Fruit fly (Drosophila melanogaster): ENCODE data around the gene att-ORFB.

The att-ORFB gene

dm6 chr3R:20587630-20588479 lies 33.7 kb upstream of the att-ORFB start, which contains the start of gene Septin2:
Gene Septin2, minus strand, starts transcription at chr3R:20588356.
- no peak for TF ChIP-seq CG5204 (GFP tag; optimal IDR thresholded peaks at IDR 0.05)
- TF ChIP-seq CG33017 (tag; optimal IDR thresholded peaks at IDR 0.05), result peak; percentile 73
- TF ChIP-seq cnc (optimal IDR thresholded peaks at IDR 0.05), result no peak
- TF ChIP-seq ovo (GFP tag; optimal IDR thresholded peaks at IDR 0.05), result peak; percentile 38
- TF ChIP-seq kay (GFP tag; ENCODE audit: borderline replicate concordance), result no peak
- TF ChIP-seq pad (GFP tag; optimal IDR thresholded peaks at IDR 0.05), result peak; percentile 55
- peak; percentile 77 for TF ChIP-seq CG14711 (tag; optimal IDR thresholded peaks at IDR 0.05)
- no peak for TF ChIP-seq Hr96 (GFP tag; optimal IDR thresholded peaks at IDR 0.05)
- TF ChIP-seq toe (GFP tag; optimal IDR thresholded peaks at IDR 0.05), result no peak
- TF ChIP-seq Mnt (GFP tag; optimal IDR thresholded peaks at IDR 0.05), result peak; percentile 45
- TF ChIP-seq cic (GFP tag; optimal IDR thresholded peaks at IDR 0.05), result peak; percentile 33
- peak; percentile 75 for TF ChIP-seq Clk (GFP tag; optimal IDR thresholded peaks at IDR 0.05)
- TF ChIP-seq CG11617 (GFP tag; optimal IDR thresholded peaks at IDR 0.05), result peak; percentile 77
- TF ChIP-seq CG7045 (GFP tag; optimal IDR thresholded peaks at IDR 0.05), result peak; percentile 74
- TF ChIP-seq CG1620 (GFP tag; optimal IDR thresholded peaks at IDR 0.05), result peak; percentile 54
- TF ChIP-seq CG7101 (tag; optimal IDR thresholded peaks at IDR 0.05), result peak; percentile 77
- TF ChIP-seq bab1 (GFP tag; optimal IDR thresholded peaks at IDR 0.05), result peak; percentile 78
- TF ChIP-seq tj (GFP tag; optimal IDR thresholded peaks at IDR 0.05), result peak; percentile 57
- peak; percentile 74 for TF ChIP-seq CG12768 (GFP tag; optimal IDR thresholded peaks at IDR 0.05)
- peak; percentile 8 for TF ChIP-seq Crg-1 (GFP tag; optimal IDR thresholded peaks at IDR 0.05)

dm6 chr3R:20586409-20586808 lies 32.2 kb upstream of the att-ORFB start:
- no peak for TF ChIP-seq Mnt (GFP tag; optimal IDR thresholded peaks at IDR 0.05)
- TF ChIP-seq CG7045 (GFP tag; optimal IDR thresholded peaks at IDR 0.05), result no peak
- no peak for TF ChIP-seq CG1620 (GFP tag; optimal IDR thresholded peaks at IDR 0.05)
- TF ChIP-seq kay (GFP tag; ENCODE audit: borderline replicate concordance), result no peak
- TF ChIP-seq CG7101 (tag; optimal IDR thresholded peaks at IDR 0.05), result no peak
- TF ChIP-seq tj (GFP tag; optimal IDR thresholded peaks at IDR 0.05), result no peak
- no peak for TF ChIP-seq bab1 (GFP tag; optimal IDR thresholded peaks at IDR 0.05)
- no peak for TF ChIP-seq Crg-1 (GFP tag; optimal IDR thresholded peaks at IDR 0.05)
- no peak for TF ChIP-seq CG33017 (tag; optimal IDR thresholded peaks at IDR 0.05)
- TF ChIP-seq toe (GFP tag; optimal IDR thresholded peaks at IDR 0.05), result no peak
- no peak for TF ChIP-seq CG11617 (GFP tag; optimal IDR thresholded peaks at IDR 0.05)
- no peak for TF ChIP-seq cnc (optimal IDR thresholded peaks at IDR 0.05)
- TF ChIP-seq Hr96 (GFP tag; optimal IDR thresholded peaks at IDR 0.05), result no peak
- TF ChIP-seq ovo (GFP tag; optimal IDR thresholded peaks at IDR 0.05), result no peak
- TF ChIP-seq cic (GFP tag; optimal IDR thresholded peaks at IDR 0.05), result no peak
- no peak for TF ChIP-seq pad (GFP tag; optimal IDR thresholded peaks at IDR 0.05)
- no peak for TF ChIP-seq CG14711 (tag; optimal IDR thresholded peaks at IDR 0.05)
- TF ChIP-seq CG12768 (GFP tag; optimal IDR thresholded peaks at IDR 0.05), result no peak
- TF ChIP-seq CG5204 (GFP tag; optimal IDR thresholded peaks at IDR 0.05), result no peak

dm6 chr3R:20585566-20585965 lies 31.4 kb upstream of the att-ORFB start, which contains the start of gene CG16953:
Gene CG16953, minus strand, starts transcription at chr3R:20585833.
- TF ChIP-seq CG14711 (tag; optimal IDR thresholded peaks at IDR 0.05) (peak; percentile 15), toe (GFP tag; optimal IDR thresholded peaks at IDR 0.05) (no peak), CG33017 (tag; optimal IDR thresholded peaks at IDR 0.05) (peak; percentile 20), bab1 (GFP tag; optimal IDR thresholded peaks at IDR 0.05) (peak; percentile 67), CG5204 (GFP tag; optimal IDR thresholded peaks at IDR 0.05) (no peak), Mnt (GFP tag; optimal IDR thresholded peaks at IDR 0.05) (peak; percentile 19), cic (GFP tag; optimal IDR thresholded peaks at IDR 0.05) (peak; percentile 59)

- TF ChIP-seq CG1620 (GFP tag; optimal IDR thresholded peaks at IDR 0.05) (no peak), Hr96 (GFP tag; optimal IDR thresholded peaks at IDR 0.05) (no peak), CG7045 (GFP tag; optimal IDR thresholded peaks at IDR 0.05) (no peak), bab1 (GFP tag; optimal IDR thresholded peaks at IDR 0.05) (no peak), ovo (GFP tag; optimal IDR thresholded peaks at IDR 0.05) (no peak), kay (GFP tag; ENCODE audit: borderline replicate concordance) (no peak), CG5204 (GFP tag; optimal IDR thresholded peaks at IDR 0.05) (no peak), CG11617 (GFP tag; optimal IDR thresholded peaks at IDR 0.05) (no peak), Mnt (GFP tag; optimal IDR thresholded peaks at IDR 0.05) (no peak), cic (GFP tag; optimal IDR thresholded peaks at IDR 0.05) (no peak), Clk (GFP tag; optimal IDR thresholded peaks at IDR 0.05) (no peak)
Measured at dm6 chr3R:20581376-20581775, 27.2 kb upstream of the att-ORFB start, which contains the start of gene CG34008. Gene CG34008, minus strand, starts transcription at chr3R:20581522.

dm6 chr3R:20579816-20580215 lies 25.6 kb upstream of the att-ORFB start, which contains the start of the genes EloB and Srp14:
Gene EloB, minus strand, starts transcription at chr3R:20579850.
Gene Srp14, plus strand, starts transcription at chr3R:20580115.
- TF ChIP-seq pad (GFP tag; optimal IDR thresholded peaks at IDR 0.05), result peak; percentile 71
- TF ChIP-seq CG7101 (tag; optimal IDR thresholded peaks at IDR 0.05), result peak; percentile 90
- TF ChIP-seq toe (GFP tag; optimal IDR thresholded peaks at IDR 0.05), result no peak
- TF ChIP-seq CG14711 (tag; optimal IDR thresholded peaks at IDR 0.05), result peak; percentile 81
- peak; percentile 71 for TF ChIP-seq Clk (GFP tag; optimal IDR thresholded peaks at IDR 0.05)
- TF ChIP-seq CG1620 (GFP tag; optimal IDR thresholded peaks at IDR 0.05), result peak; percentile 91
- TF ChIP-seq bab1 (GFP tag; optimal IDR thresholded peaks at IDR 0.05), result peak; percentile 94
- peak; percentile 70 for TF ChIP-seq CG7045 (GFP tag; optimal IDR thresholded peaks at IDR 0.05)
- TF ChIP-seq Crg-1 (GFP tag; optimal IDR thresholded peaks at IDR 0.05), result peak; percentile 79
- peak; percentile 91 for TF ChIP-seq CG11617 (GFP tag; optimal IDR thresholded peaks at IDR 0.05)
- peak; percentile 70 for TF ChIP-seq cic (GFP tag; optimal IDR thresholded peaks at IDR 0.05)
- TF ChIP-seq CG12768 (GFP tag; optimal IDR thresholded peaks at IDR 0.05), result peak; percentile 78
- peak; percentile 67 for TF ChIP-seq tj (GFP tag; optimal IDR thresholded peaks at IDR 0.05)
- no peak for TF ChIP-seq kay (GFP tag; ENCODE audit: borderline replicate concordance)
- peak; percentile 85 for TF ChIP-seq Mnt (GFP tag; optimal IDR thresholded peaks at IDR 0.05)
- no peak for TF ChIP-seq CG5204 (GFP tag; optimal IDR thresholded peaks at IDR 0.05)
- TF ChIP-seq ovo (GFP tag; optimal IDR thresholded peaks at IDR 0.05), result peak; percentile 71
- TF ChIP-seq CG33017 (tag; optimal IDR thresholded peaks at IDR 0.05), result peak; percentile 79
- no peak for TF ChIP-seq cnc (optimal IDR thresholded peaks at IDR 0.05)
- no peak for TF ChIP-seq Hr96 (GFP tag; optimal IDR thresholded peaks at IDR 0.05)

Data from whole organism, adult.